Worm (Caenorhabditis elegans): Measurements from ENCODE around the gene R09F10.3.

DNA sequence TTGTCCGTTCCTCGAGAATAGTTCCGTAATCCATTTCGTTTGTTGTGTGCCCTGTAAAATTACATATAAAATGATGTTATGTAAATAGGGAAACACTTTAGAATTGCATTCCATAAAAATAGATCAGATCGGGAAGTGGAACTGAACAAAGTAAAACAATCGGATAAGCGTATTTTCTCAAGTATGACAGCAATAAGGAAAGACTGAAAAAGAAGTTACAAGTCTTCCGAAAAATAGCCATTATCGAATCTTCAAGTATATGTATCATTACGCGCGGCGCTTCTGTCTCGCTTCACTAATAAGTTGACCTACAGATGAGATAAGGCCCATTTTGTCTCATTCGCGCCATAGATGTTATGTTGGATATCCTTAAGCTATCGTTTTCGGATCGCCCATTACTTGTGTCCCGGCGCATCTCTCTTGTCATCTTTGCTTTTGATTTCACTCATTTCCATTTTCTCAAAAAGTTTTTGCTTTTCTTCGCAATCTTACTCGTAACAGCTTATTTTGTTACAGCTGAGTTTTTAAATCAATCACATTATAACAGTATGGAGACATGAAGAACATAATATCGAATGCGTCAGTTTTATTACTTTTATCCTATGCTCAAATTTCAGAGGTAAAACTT lies 9.1 kb upstream of the R09F10.3 start, which contains the start of the genes fis-2 and F13B9.2:
- no peak for TF ChIP-seq unc-39 (tag; optimal IDR thresholded peaks at IDR 0.05)
- no peak for TF ChIP-seq nhr-12 (tag; optimal IDR thresholded peaks at IDR 0.05)
- no peak for TF ChIP-seq lin-13 (tag; optimal IDR thresholded peaks at IDR 0.05)
- no peak for TF ChIP-seq nhr-76 (tag; optimal IDR thresholded peaks at IDR 0.05)
- TF ChIP-seq unc-120 (tag; optimal IDR thresholded peaks at IDR 0.05; ENCODE audit: poor library complexity, severe bottlenecking) = no peak
- no peak for TF ChIP-seq hlh-1 (tag; optimal IDR thresholded peaks at IDR 0.05)
